Fruit fly (Drosophila melanogaster) whole organism, wandering third instar larva: Measurements from ENCODE around the gene CG6126.

Experiments used
- Dfd ChIP-seq: fragments of >200 bp; optimal IDR thresholded peaks from 2 replicates; lab custom pipeline; 2017; ENCODE audit warnings: missing biosample characterization, missing genetic modification characterization
- Hr78 ChIP-seq: fragments of >200 bp; optimal IDR thresholded peaks from 2 replicates; lab custom pipeline; 2017; ENCODE audit warnings: missing biosample characterization, missing genetic modification characterization
- OdsH ChIP-seq: fragments of 200-800 bp; sonication (Bioruptor generic); optimal IDR thresholded peaks from 2 replicates; lab custom pipeline; 2016; ENCODE audit warnings: missing biosample characterization, mild to moderate bottlenecking, missing genetic modification characterization
- foxo ChIP-seq, 2 experiments: fragments of 200-800 bp; sonication (Bioruptor generic); optimal IDR thresholded peaks; 2 replicates in 1 of 2; 3 replicates in 1 of 2; lab custom pipeline; 2016 to 2017; ENCODE audit warnings: missing biosample characterization in 2 of 2, missing genetic modification characterization in 2 of 2
- psq ChIP-seq: fragments of 200-800 bp; sonication (Bioruptor generic); optimal IDR thresholded peaks from 3 replicates; lab custom pipeline; 2017; ENCODE audit warnings: missing biosample characterization, mild to moderate bottlenecking, missing genetic modification characterization, moderate library complexity

dm6 chr3R:16203025-16203421 is at the start of gene CG6126, which contains the start of gene CG31287:
- TF ChIP-seq foxo (GFP tag; optimal IDR thresholded peaks at IDR 0.05; lab: Kevin White, UChicago) (no peak), psq (no peak), Hr78 (no peak), OdsH (GFP tag; lab: Kevin White, UChicago) (no peak), Dfd (GFP tag; lab: Kevin White, UChicago) (no peak)
